Worm (Caenorhabditis elegans): ENCODE measurements around the gene ZC416.2.
A peak's percentile ranks its signal among the peaks of the same experiment; 100 is the strongest.

ZC416.2 gene

DNA sequence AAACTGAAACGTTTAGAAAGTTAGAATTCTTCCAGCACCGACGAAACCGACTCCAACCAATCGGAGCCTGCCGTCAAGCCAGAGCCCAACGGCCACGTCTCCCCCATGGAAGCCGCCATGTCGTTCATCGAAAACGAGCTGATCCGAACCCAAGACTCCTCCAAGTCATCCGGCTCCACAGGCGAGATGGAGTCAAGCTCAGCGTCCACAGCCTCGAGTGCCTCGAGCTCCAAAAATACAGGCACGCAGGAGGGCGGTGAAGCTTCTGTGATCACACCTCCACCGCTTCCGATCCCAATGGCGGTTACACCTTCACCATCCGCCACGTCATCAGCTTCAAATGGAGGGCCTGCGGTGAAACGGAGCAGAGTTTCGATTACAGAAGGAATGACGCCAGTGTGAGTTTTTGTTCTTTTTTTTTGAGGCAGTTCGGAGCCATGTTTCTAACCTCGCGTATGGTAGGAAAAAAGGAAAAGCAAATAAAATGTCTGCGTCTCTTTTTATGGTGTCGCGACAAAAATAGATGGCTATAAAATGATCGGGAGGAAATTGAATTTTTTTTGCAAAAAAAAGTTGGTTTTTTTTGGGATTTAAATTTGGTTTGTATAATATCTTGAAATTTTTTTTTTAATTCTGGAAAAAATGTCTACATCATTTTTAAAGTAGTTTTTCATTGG lies 5.0 kb downstream of the ZC416.2 start:
- TF ChIP-seq aly-2 (tag; optimal IDR thresholded peaks at IDR 0.05) (no peak), pha-4 (tag; optimal IDR thresholded peaks at IDR 0.05) (peak; percentile 52), nhr-76 (tag; optimal IDR thresholded peaks at IDR 0.05) (no peak), lin-15B (tag; optimal IDR thresholded peaks at IDR 0.05) (peak; percentile 40)

DNA sequence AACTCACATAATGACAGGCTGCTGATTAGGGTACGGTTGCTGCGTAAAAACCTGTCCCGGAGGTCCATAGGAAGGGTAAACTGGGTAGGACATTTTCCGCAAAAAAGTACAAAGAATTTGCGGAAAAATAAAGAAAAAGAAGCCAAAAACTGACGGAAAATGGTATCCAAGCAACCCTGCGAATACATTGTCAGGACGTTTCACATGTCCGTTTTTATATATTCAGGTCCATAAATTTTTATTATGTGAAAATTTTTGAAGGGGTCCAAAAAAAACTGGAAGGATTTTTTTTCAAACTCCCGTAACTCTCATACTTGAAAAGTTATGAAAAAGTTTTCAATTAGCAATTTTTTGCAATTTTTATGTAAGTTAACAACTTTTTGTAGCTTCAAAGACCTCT lies 8.8 kb downstream of the ZC416.2 start, which contains the start of gene CC8.3:
Gene CC8.3 (minus strand): TSS at position 101 of the 400 bp plus-strand sequence.
- TF ChIP-seq fkh-2 (tag; optimal IDR thresholded peaks at IDR 0.05) (no peak), nhr-12 (tag; optimal IDR thresholded peaks at IDR 0.05) (no peak), ztf-4 (tag; optimal IDR thresholded peaks at IDR 0.05) (no peak), ceh-16 (tag; optimal IDR thresholded peaks at IDR 0.05) (no peak), elt-3 (tag; optimal IDR thresholded peaks at IDR 0.05) (no peak), egl-27 (tag; optimal IDR thresholded peaks at IDR 0.05) (no peak), elt-1 (tag; optimal IDR thresholded peaks at IDR 0.05) (no peak), nhr-76 (tag; optimal IDR thresholded peaks at IDR 0.05) (no peak), ceh-82 (tag; optimal IDR thresholded peaks at IDR 0.05) (no peak), fkh-10 (GFP tag; optimal IDR thresholded peaks at IDR 0.05) (no peak)

DNA sequence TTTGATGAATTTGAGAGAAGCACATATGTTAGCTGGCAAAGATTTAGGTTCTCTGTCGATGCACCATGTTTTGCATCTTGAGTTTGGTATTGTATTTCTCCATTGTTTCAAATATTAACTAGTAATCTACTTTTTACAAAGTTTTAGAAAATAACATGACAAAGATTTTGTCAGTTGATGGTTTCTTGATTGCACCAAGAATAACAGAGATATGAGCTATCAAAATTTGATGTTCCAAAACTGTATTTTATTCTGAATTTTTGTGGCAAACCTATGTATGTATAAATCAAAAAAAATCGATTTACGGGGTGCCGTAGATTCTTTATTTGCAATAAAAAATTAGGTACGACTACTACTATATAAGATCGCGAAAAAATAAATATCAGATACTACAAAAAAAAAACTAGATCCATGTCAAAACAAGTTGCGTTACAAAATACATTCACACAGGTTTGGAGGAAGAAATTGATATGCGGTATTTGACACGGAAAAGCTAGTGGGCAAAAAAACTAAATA lies 11.5 kb downstream of the ZC416.2 start:
- TF ChIP-seq ceh-28 (tag; optimal IDR thresholded peaks at IDR 0.05) = peak; percentile 44
- TF ChIP-seq skn-1 (tag; optimal IDR thresholded peaks at IDR 0.05) = no peak
- TF ChIP-seq nhr-43 (tag; optimal IDR thresholded peaks at IDR 0.05; ENCODE audit: poor library complexity, severe bottlenecking) = peak; percentile 55
- TF ChIP-seq lsy-12 (tag; optimal IDR thresholded peaks at IDR 0.05) = peak; percentile 49
- peak in 1 of 3 experiments; percentile 16 for TF ChIP-seq elt-3 (tag; optimal IDR thresholded peaks at IDR 0.05)
- TF ChIP-seq snpc-4 (tag; optimal IDR thresholded peaks at IDR 0.05) = no peak
- TF ChIP-seq nhr-25 (tag; optimal IDR thresholded peaks at IDR 0.05) = peak; percentile 32
- TF ChIP-seq ztf-4 (tag; optimal IDR thresholded peaks at IDR 0.05) = peak; percentile 80

DNA sequence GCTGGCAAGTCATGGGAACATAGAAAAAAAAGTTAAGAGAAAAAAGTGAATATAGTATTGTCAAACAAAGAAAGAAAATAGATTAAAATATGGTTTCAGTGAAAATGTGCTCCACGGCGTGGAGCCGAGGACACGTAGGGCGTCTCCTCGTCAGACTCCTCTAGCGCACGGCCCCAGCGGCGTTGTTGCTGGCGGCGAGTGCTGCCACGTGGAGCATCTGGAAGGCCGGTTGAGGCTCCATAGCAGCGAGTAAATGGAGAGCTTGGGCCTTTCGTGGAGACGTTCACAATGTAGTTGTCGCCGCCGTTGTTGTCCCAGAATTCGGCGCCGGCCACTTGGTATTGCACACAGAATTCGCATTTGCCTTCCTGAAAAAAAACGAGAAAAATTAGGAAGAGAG lies 12.1 kb downstream of the ZC416.2 start:
- TF ChIP-seq unc-62 (GFP tag; optimal IDR thresholded peaks at IDR 0.05) (no peak), pqm-1 (tag; optimal IDR thresholded peaks at IDR 0.05) (no peak), daf-12 (tag; optimal IDR thresholded peaks at IDR 0.05) (no peak), ceh-16 (tag; optimal IDR thresholded peaks at IDR 0.05) (no peak), ama-1 (optimal IDR thresholded peaks at IDR 0.05) (no peak), fkh-10 (GFP tag; optimal IDR thresholded peaks at IDR 0.05) (no peak), fos-1 (tag; optimal IDR thresholded peaks at IDR 0.05) (no peak), egl-5 (tag; optimal IDR thresholded peaks at IDR 0.05) (no peak), nhr-25 (tag; optimal IDR thresholded peaks at IDR 0.05) (no peak), fkh-2 (tag; optimal IDR thresholded peaks at IDR 0.05) (no peak), jun-1 (tag; optimal IDR thresholded peaks at IDR 0.05) (no peak), ceh-82 (tag; optimal IDR thresholded peaks at IDR 0.05) (no peak), mml-1 (tag; optimal IDR thresholded peaks at IDR 0.05) (no peak)

DNA sequence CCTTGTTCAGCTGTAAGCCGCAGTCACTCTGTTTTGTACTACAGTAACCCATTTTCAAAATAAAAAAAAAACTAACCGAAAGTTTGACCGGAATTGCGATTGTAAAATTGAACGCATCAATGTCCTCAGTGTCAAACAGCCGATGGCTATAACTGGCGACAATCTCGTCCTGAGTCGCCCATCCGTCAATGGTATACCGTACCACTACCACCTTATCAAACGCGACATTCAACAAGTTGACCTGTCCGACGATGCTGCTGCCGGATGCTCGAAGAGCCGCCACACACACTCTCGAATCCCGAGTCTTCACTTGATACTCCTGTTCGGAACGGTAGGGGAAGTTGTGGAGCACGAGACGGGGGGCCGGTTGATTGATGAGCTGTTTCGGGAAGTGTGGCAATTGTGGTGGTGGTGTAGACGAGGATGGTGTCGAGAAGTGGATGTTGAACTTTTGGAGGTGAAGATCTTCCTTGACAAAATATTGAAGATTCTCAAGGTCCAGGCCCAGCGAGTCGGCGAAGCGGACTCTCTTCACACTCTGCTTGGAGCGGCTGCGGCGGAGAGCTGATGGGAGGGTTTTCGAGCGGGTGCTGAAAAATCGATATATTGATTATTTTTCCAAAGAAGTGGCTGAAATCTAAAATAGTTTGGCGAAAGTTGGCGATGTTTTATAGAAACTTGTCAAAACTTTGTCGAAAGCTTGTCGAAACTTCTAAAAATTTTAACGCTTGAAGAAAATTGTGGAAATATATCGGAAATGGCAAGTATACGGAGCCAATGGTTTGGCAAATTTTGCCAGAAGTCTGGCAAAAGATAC lies 13.1 kb downstream of the ZC416.2 start:
- TF ChIP-seq eor-1 (tag; optimal IDR thresholded peaks at IDR 0.05) = no peak
- TF ChIP-seq aly-2 (tag; optimal IDR thresholded peaks at IDR 0.05) = no peak
- no peak for TF ChIP-seq lsy-12 (tag; optimal IDR thresholded peaks at IDR 0.05)
- peak; percentile 66 for TF ChIP-seq ceh-28 (tag; optimal IDR thresholded peaks at IDR 0.05)
- peak; percentile 69 for TF ChIP-seq ama-1 (optimal IDR thresholded peaks at IDR 0.05)
- no peak for TF ChIP-seq elt-3 (tag; optimal IDR thresholded peaks at IDR 0.05)
- no peak for TF ChIP-seq nhr-11 (tag; optimal IDR thresholded peaks at IDR 0.05)

DNA sequence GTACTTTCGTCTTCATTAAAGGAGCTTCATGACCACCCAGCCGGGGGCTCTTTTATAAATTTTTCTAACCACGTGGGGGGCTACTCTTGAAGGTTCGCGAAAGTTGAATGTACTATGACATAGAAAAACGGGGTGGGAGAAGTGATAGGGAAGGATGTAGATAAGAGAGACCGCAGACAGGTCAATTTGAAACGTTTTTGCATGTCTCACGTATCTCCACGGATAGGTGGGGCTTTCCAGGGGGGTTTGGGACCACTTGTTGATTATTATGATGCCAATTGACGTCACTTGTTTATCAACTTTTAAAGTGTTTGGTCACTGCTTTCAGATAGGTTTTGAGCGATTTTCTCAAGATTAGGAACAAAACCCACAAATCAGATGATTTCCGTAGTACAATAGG lies 14.1 kb downstream of the ZC416.2 start:
- no peak for TF ChIP-seq eor-1 (tag; optimal IDR thresholded peaks at IDR 0.05)
- TF ChIP-seq lsy-12 (tag; optimal IDR thresholded peaks at IDR 0.05) = no peak
- TF ChIP-seq sea-2 (GFP tag; optimal IDR thresholded peaks at IDR 0.05) = no peak
- peak; percentile 45 for TF ChIP-seq lin-39 (tag; optimal IDR thresholded peaks at IDR 0.05)
- TF ChIP-seq pha-4 (tag; optimal IDR thresholded peaks at IDR 0.05) = no peak
- peak; percentile 54 for TF ChIP-seq nfya-1 (tag; optimal IDR thresholded peaks at IDR 0.05; ENCODE audit: insufficient read depth)
- no peak for TF ChIP-seq ceh-16 (tag; optimal IDR thresholded peaks at IDR 0.05)
- no peak for TF ChIP-seq hmg-11 (tag; optimal IDR thresholded peaks at IDR 0.05)
- TF ChIP-seq skn-1 (tag; optimal IDR thresholded peaks at IDR 0.05) = no peak
- peak; percentile 33 for TF ChIP-seq nhr-25 (tag; optimal IDR thresholded peaks at IDR 0.05)
- no peak for TF ChIP-seq ztf-11 (tag; optimal IDR thresholded peaks at IDR 0.05)

Measured in whole organism, L3 larva.